Fruit fly (Drosophila melanogaster): Measurements from ENCODE around the gene CG3556.

The CG3556 gene

dm6 chrX:4573971-4574370 lies 43.9 kb downstream of the CG3556 start:
- TF ChIP-seq EcR (GFP tag; optimal IDR thresholded peaks at IDR 0.05) (no peak), Dll (optimal IDR thresholded peaks at IDR 0.05) (no peak), pan (optimal IDR thresholded peaks at IDR 0.05) (no peak), CG8478 (optimal IDR thresholded peaks at IDR 0.05) (no peak), usp (GFP tag; optimal IDR thresholded peaks at IDR 0.05) (no peak), psq (optimal IDR thresholded peaks at IDR 0.05) (no peak)

dm6 chrX:4581769-4582168 lies 51.7 kb downstream of the CG3556 start:
- TF ChIP-seq Dll (optimal IDR thresholded peaks at IDR 0.05) = no peak
- no peak for TF ChIP-seq psq (optimal IDR thresholded peaks at IDR 0.05)
- TF ChIP-seq pan (optimal IDR thresholded peaks at IDR 0.05) = no peak
- no peak for TF ChIP-seq EcR (GFP tag; optimal IDR thresholded peaks at IDR 0.05)

- TF ChIP-seq EcR (GFP tag; optimal IDR thresholded peaks at IDR 0.05) = no peak
- no peak for TF ChIP-seq CG8478 (optimal IDR thresholded peaks at IDR 0.05)
Measured at dm6 chrX:4582422-4582821, 52.4 kb downstream of the CG3556 start.

All from whole organism.